Fruit fly (Drosophila melanogaster) whole organism, adult: Measurements from ENCODE around the gene CG4619.

Experiments used
- CG11617 ChIP-seq: fragments of 200-800 bp; sonication (Bioruptor generic); optimal IDR thresholded peaks from 2 replicates; lab custom pipeline; 2017; ENCODE audit warnings: mild to moderate bottlenecking, missing biosample characterization, missing genetic modification reagents, missing genetic modification characterization
- CG12768 ChIP-seq: fragments of 200-800 bp; sonication (Bioruptor generic); optimal IDR thresholded peaks from 2 replicates; lab custom pipeline; 2017; ENCODE audit warnings: missing biosample characterization, missing genetic modification characterization, mild to moderate bottlenecking, moderate library complexity, missing genetic modification reagents
- CG14711 ChIP-seq: fragments of 200-800 bp; sonication (Bioruptor generic); optimal IDR thresholded peaks from 2 replicates; lab custom pipeline; 2018; ENCODE audit warnings: missing biosample characterization, mild to moderate bottlenecking, missing genetic modification characterization, moderate library complexity
- CG1620 ChIP-seq: fragments of 200-800 bp; sonication (Bioruptor generic); optimal IDR thresholded peaks from 2 replicates; lab custom pipeline; 2016; ENCODE audit warnings: missing biosample characterization, missing genetic modification characterization
- CG33017 ChIP-seq: fragments of 200-800 bp; sonication (Bioruptor generic); optimal IDR thresholded peaks from 2 replicates; lab custom pipeline; 2018; ENCODE audit warnings: missing biosample characterization, mild to moderate bottlenecking, missing genetic modification characterization, moderate library complexity
- CG5204 ChIP-seq: fragments of 200-800 bp; sonication (Bioruptor generic); optimal IDR thresholded peaks from 2 replicates; lab custom pipeline; 2016; ENCODE audit warnings: missing biosample characterization, missing genetic modification characterization
- CG7045 ChIP-seq: fragments of 200-800 bp; sonication (Bioruptor generic); optimal IDR thresholded peaks from 2 replicates; lab custom pipeline; 2017; ENCODE audit warnings: missing biosample characterization, mild to moderate bottlenecking, missing genetic modification characterization
- CG7101 ChIP-seq: fragments of 200-800 bp; sonication (Bioruptor generic); optimal IDR thresholded peaks from 2 replicates; lab custom pipeline; 2018; ENCODE audit warnings: missing biosample characterization, mild to moderate bottlenecking, missing genetic modification characterization, moderate library complexity
- Clk ChIP-seq: fragments of 200-800 bp; sonication (Bioruptor generic); optimal IDR thresholded peaks from 2 replicates; lab custom pipeline; 2017; ENCODE audit warnings: missing biosample characterization, missing genetic modification characterization
- Crg-1 ChIP-seq: fragments of 200-800 bp; sonication (Bioruptor generic); optimal IDR thresholded peaks from 2 replicates; lab custom pipeline; 2016; ENCODE audit warnings: missing biosample characterization, missing genetic modification characterization
- Hr96 ChIP-seq: fragments of 200-800 bp; sonication (Bioruptor generic); optimal IDR thresholded peaks from 2 replicates; lab custom pipeline; 2016; ENCODE audit warnings: missing biosample characterization, missing genetic modification characterization
- Mnt ChIP-seq: fragments of 200-800 bp; sonication (Bioruptor generic); optimal IDR thresholded peaks from 2 replicates; lab custom pipeline; 2016; ENCODE audit warnings: missing biosample characterization, mild to moderate bottlenecking, missing genetic modification characterization
- bab1 ChIP-seq: fragments of 200-800 bp; sonication (Bioruptor generic); optimal IDR thresholded peaks from 3 replicates; lab custom pipeline; 2019; ENCODE audit warnings: missing biosample characterization, mild to moderate bottlenecking, missing genetic modification characterization, moderate library complexity
- cic ChIP-seq: fragments of 200-800 bp; sonication (Bioruptor generic); optimal IDR thresholded peaks from 2 replicates; lab custom pipeline; 2017; ENCODE audit warnings: missing biosample characterization, mild to moderate bottlenecking, missing genetic modification characterization, moderate library complexity
- cnc ChIP-seq, 2 experiments: fragments of >200 bp; optimal IDR thresholded peaks; 2 replicates each; lab custom pipeline; 2017
- kay ChIP-seq: fragments of 200-800 bp; sonication (Bioruptor generic); peaks from one replicate; lab custom pipeline; 2016; ENCODE audit warnings: missing biosample characterization, missing genetic modification characterization, borderline replicate concordance
- ovo ChIP-seq: fragments of 200-800 bp; sonication (Bioruptor generic); optimal IDR thresholded peaks from 2 replicates; lab custom pipeline; 2016; ENCODE audit warnings: missing biosample characterization, missing genetic modification characterization
- pad ChIP-seq: fragments of 200-800 bp; sonication (Bioruptor generic); optimal IDR thresholded peaks from 3 replicates; lab custom pipeline; 2017; ENCODE audit warnings: missing biosample characterization, missing genetic modification characterization, mild to moderate bottlenecking, moderate library complexity, missing genetic modification reagents
- tj ChIP-seq: fragments of 200-800 bp; sonication (Bioruptor generic); optimal IDR thresholded peaks from 3 replicates; lab custom pipeline; 2017; ENCODE audit warnings: missing biosample characterization, mild to moderate bottlenecking, missing genetic modification characterization, moderate library complexity
- toe ChIP-seq: fragments of 200-800 bp; sonication (Bioruptor generic); optimal IDR thresholded peaks from 2 replicates; lab custom pipeline; 2016; ENCODE audit warnings: missing biosample characterization, missing genetic modification characterization

Gene CG4619

DNA sequence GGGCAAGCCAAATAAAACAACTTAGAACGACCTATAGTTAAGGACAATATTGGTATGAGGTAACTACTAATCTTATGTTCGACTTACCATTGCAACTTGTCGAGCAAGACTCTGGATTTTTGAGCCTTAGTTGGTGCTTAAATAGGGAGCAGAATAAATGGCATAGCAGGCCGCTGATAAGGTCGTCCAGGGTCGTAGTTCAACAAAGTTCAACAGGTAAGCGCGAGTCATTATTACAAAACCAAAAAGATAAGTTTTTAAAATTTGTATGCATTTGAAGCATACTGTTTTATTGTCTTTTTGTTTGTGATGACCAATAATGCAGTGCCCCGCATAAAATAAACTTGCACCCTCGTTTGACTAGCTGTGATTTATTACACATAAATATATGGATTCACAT lies 35.6 kb upstream of the CG4619 start, which contains the start of gene Muc30E:
Muc30E (minus strand) TSS at position 101 of the 400 bp plus-strand sequence.
- TF ChIP-seq Clk = no peak

DNA sequence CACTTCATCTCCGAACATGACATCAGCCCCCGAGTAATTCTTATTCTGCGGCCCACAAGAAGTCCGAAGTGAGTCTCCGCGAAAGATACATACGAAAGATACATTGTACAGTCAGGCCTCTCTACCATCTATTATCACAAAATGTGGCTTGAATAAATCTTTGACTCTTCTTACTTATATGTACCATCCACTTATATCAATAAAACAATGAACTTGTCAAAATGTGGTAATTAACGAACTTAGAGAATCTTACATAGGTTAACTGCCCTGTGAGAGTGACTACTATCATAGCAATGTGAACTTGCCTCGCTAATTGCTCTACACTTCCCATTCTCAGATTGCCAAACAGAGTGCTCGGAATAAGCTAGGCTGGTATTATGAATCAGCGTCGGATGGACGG lies 32.0 kb upstream of the CG4619 start:
- TF ChIP-seq kay = peak; percentile 80
- no peak for TF ChIP-seq CG7101 (tag; lab: Kevin White, UChicago)
- TF ChIP-seq cnc (optimal IDR thresholded peaks at IDR 0.05; lab: Kevin White, UChicago) = no peak
- TF ChIP-seq pad (GFP tag; lab: Kevin White, UChicago) = no peak
- TF ChIP-seq CG7045 (GFP tag; lab: Kevin White, UChicago) = no peak
- TF ChIP-seq CG12768 (GFP tag; lab: Kevin White, UChicago) = no peak

dm6 chr2L:9907320-9908256 lies 31.1 kb upstream of the CG4619 start:
- TF ChIP-seq CG7101 (tag; lab: Kevin White, UChicago) (no peak), kay (peak; percentile 95), cic (GFP tag; lab: Kevin White, UChicago) (peak; percentile 18), Mnt (GFP tag; lab: Kevin White, UChicago) (peak; percentile 35), tj (GFP tag; lab: Kevin White, UChicago) (no peak), CG11617 (GFP tag; lab: Kevin White, UChicago) (peak; percentile 5), Hr96 (GFP tag; lab: Kevin White, UChicago) (no peak), CG14711 (no peak), toe (no peak), CG5204 (no peak), ovo (GFP tag; lab: Kevin White, UChicago) (no peak)

DNA sequence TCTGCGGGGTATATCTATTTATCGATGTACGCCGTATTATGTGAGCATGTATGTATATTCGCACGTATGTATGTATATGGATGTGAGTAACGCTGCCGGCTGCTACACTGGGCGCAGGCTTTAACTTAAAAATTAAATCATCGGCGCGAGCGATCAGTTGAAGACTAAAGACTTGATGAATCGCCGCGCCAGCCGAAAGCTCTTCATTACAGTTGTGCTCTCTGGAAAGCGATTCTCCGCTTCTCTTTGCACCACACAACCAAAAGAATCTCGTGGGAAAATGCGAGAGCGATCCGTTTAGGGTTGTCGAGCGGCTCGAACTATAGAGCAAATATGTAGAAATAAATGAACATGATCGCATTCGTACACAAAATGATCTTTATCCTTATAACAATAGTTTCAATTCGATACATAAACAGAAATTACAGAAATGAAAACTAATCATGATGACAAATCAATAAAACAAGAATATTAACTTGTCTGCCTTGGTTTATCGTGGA lies 30.1 kb upstream of the CG4619 start, which contains the start of gene CG13124:
CG13124 (minus strand) TSS at position 166 of the 500 bp plus-strand sequence.
- TF ChIP-seq CG1620 (GFP tag; lab: Kevin White, UChicago) = no peak
- TF ChIP-seq toe = no peak
- TF ChIP-seq kay = no peak
- peak; percentile 6 for TF ChIP-seq Hr96 (GFP tag; lab: Kevin White, UChicago)
- peak; percentile 91 for TF ChIP-seq CG14711
- no peak for TF ChIP-seq bab1 (GFP tag; lab: Kevin White, UChicago)
- TF ChIP-seq CG5204 = no peak
- peak; percentile 14 for TF ChIP-seq tj (GFP tag; lab: Kevin White, UChicago)
- TF ChIP-seq ovo (GFP tag; lab: Kevin White, UChicago) = no peak
- peak; percentile 52 for TF ChIP-seq CG33017 (tag; lab: Kevin White, UChicago)
- no peak for TF ChIP-seq cnc (optimal IDR thresholded peaks at IDR 0.05; lab: Kevin White, UChicago)
- TF ChIP-seq CG7101 (tag; lab: Kevin White, UChicago) = peak; percentile 31
- TF ChIP-seq CG7045 (GFP tag; lab: Kevin White, UChicago) = no peak
- TF ChIP-seq Mnt (GFP tag; lab: Kevin White, UChicago) = peak; percentile 46
- TF ChIP-seq CG12768 (GFP tag; lab: Kevin White, UChicago) = no peak
- peak; percentile 33 for TF ChIP-seq cic (GFP tag; lab: Kevin White, UChicago)
- TF ChIP-seq pad (GFP tag; lab: Kevin White, UChicago) = no peak
- no peak for TF ChIP-seq Crg-1 (GFP tag; lab: Kevin White, UChicago)
- TF ChIP-seq Clk = no peak
- TF ChIP-seq CG11617 (GFP tag; lab: Kevin White, UChicago) = no peak

- TF ChIP-seq CG12768 (GFP tag; lab: Kevin White, UChicago) (peak; percentile 17), bab1 (GFP tag; lab: Kevin White, UChicago) (peak; percentile 24), CG5204 (no peak)
Observed at dm6 chr2L:9911783-9912182, 26.9 kb upstream of the CG4619 start.

DNA sequence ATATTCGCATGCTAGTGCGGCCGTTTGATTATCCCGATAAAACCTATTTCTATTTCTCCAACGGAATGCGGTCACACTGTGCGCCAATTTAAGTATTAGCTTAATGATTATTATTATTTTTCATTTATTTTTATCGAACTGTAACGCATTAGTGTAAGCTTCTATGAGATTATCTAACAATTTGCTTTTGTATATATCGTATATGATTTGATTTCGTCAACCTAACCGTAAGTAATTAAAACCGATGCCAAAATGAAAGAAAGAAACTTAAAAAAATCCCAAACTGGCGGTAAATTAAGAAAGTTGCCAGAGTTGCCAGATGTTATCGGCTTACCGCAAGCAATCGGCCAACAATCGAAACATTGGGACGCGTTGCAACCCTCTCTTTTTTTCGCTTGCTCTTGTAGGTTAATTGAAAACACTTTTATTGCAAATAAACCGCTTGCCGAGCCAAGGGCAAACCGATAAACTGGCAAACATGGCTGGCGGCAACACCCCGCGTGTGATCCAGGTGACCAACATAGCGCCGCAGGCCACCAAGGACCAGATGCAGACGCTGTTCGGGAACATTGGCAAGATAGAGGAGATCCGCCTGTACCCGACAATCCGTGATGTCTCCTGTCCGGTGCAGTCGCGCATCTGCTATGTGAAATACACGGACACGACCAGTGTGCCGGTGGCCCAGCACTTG lies 25.9 kb upstream of the CG4619 start, which contains the start of the genes Etl1 and Srp54:
Etl1 (minus strand) TSS at position 39 of the 691 bp plus-strand sequence.
Srp54 (plus strand) TSS at position 342 of the 691 bp plus-strand sequence.
- TF ChIP-seq Mnt (GFP tag; lab: Kevin White, UChicago) = peak; percentile 17
- peak; percentile 21 for TF ChIP-seq Hr96 (GFP tag; lab: Kevin White, UChicago)
- peak; percentile 95 for TF ChIP-seq CG14711
- no peak for TF ChIP-seq CG11617 (GFP tag; lab: Kevin White, UChicago)
